Worm (Caenorhabditis elegans) whole organism, early embryonic: Measurements from ENCODE around the gene dgk-1.

Experiments used
- F13C5.2 ChIP-seq: sonication (generic microtip); optimal IDR thresholded peaks from 2 replicates; lab custom pipeline; 2017; ENCODE audit warnings: mild to moderate bottlenecking, missing genetic modification characterization, inconsistent platforms, missing compliant biosample characterization
- ama-1 ChIP-seq: fragments of 150-350 bp; optimal IDR thresholded peaks from 2 replicates; lab custom pipeline; 2014
- hmbx-1 ChIP-seq: sonication (generic microtip); optimal IDR thresholded peaks from 2 replicates; lab custom pipeline; 2016; ENCODE audit warnings: mild to moderate bottlenecking, missing genetic modification characterization, missing compliant biosample characterization

DNA sequence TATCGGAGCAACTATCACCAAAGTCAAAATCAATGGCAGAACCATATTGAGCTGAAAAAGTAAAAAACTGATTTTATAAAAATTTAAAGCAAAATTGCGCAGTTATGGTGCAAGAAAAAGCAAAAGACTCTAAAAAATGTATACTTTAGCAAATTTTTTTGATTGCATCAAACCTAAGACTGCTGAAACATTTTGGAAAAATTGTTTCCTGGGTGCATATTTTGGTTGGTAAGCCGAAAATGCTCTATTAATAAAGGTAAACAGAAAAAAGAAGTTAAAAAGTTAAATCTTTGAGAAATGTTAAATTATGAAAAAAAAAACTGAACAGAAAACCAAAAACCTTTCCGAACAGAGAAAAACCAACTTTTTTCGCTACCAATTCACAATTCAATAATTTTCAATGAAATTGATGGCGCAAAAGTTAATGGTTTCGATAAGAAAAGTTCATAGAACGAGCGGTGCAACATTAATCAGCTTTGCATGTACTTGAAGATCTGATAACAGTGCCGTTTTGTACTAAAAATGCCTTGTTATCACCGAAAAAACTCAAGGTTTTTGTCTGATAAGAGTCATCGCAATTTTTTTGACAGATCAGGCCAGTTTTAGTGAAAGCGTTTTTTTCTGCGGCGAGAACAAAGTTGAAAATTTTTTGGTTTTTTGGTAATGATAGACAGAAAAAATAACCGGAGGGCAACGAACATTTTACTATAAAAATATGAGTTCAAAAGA lies 13.1 kb downstream of the dgk-1 start, which contains the start of gene abhd-3.2:
- TF ChIP-seq ama-1 (no peak), hmbx-1 (tag; lab: Kevin White, UChicago) (no peak), F13C5.2 (tag; lab: Kevin White, UChicago) (no peak)
